Worm (Caenorhabditis elegans) whole organism, L2 larva: ENCODE data around the gene suf-1.

ENCODE experiments used
- elt-3 ChIP-seq: sonication (generic microtip); optimal IDR thresholded peaks from 2 replicates; lab custom pipeline; 2017; ENCODE audit warnings: missing biosample characterization, missing genetic modification characterization
- nhr-6 ChIP-seq: fragments of 150-350 bp; optimal IDR thresholded peaks from 2 replicates; lab custom pipeline; 2014; ENCODE audit warnings: missing biosample characterization, missing genetic modification characterization
- snpc-4 ChIP-seq: fragments of 150-350 bp; optimal IDR thresholded peaks from 2 replicates; lab custom pipeline; 2014; ENCODE audit warnings: missing biosample characterization, missing genetic modification characterization
- ztf-11 ChIP-seq: sonication (generic microtip); optimal IDR thresholded peaks from 2 replicates; lab custom pipeline; 2017; ENCODE audit warnings: missing biosample characterization, missing genetic modification characterization

ce11 chrII:8607662-8608061 lies 4.0 kb downstream of the suf-1 start, which contains the start of gene F28C6.10:
- TF ChIP-seq ztf-11 (tag; lab: Kevin White, UChicago) (no peak), elt-3 (tag; lab: Kevin White, UChicago) (no peak), snpc-4 (tag; lab: Kevin White, UChicago) (no peak), nhr-6 (no peak)
